Fruit fly (Drosophila melanogaster) whole organism, embryonic: ENCODE data around the gene mon2.

Experiments used
- Adf1 ChIP-seq: fragments of 200-800 bp; sonication (Bioruptor generic); IDR thresholded peaks from 2 replicates; pipeline ENCODE4 v1.3.6; 2022; ENCODE audit warnings: missing biosample characterization, missing genetic modification characterization
- Atf-2 ChIP-seq: fragments of 200-800 bp; sonication (Bioruptor generic); optimal IDR thresholded peaks from 2 replicates; lab custom pipeline; 2016; ENCODE audit warnings: missing biosample characterization, missing genetic modification characterization
- Atf3 ChIP-seq: fragments of 200-800 bp; sonication (Bioruptor generic); optimal IDR thresholded peaks from 3 replicates; lab custom pipeline; 2016; ENCODE audit warnings: missing biosample characterization, missing genetic modification characterization
- Bgb ChIP-seq: fragments of 200-800 bp; sonication (Bioruptor generic); IDR thresholded peaks from 2 replicates; pipeline ENCODE4 v1.3.6; 2022; ENCODE audit warnings: missing biosample characterization, missing genetic modification characterization; ENCODE audit not compliant: partially characterized antibody
- CG10321 ChIP-seq: fragments of 200-800 bp; sonication (Bioruptor generic); IDR thresholded peaks from 2 replicates; pipeline ENCODE4 v1.3.6; 2022; ENCODE audit warnings: missing biosample characterization, missing genetic modification characterization
- CG10979 ChIP-seq: fragments of 200-800 bp; sonication (Bioruptor generic); optimal IDR thresholded peaks from 2 replicates; lab custom pipeline; 2018; ENCODE audit warnings: missing biosample characterization, mild to moderate bottlenecking, missing genetic modification characterization, moderate library complexity
- CG11695 ChIP-seq: fragments of 200-800 bp; sonication (Bioruptor generic); IDR thresholded peaks from 3 replicates; pipeline ENCODE4 v1.3.6; 2022; ENCODE audit warnings: missing biosample characterization, missing genetic modification characterization
- CG11723 ChIP-seq: fragments of 200-800 bp; sonication (Bioruptor generic); optimal IDR thresholded peaks from 2 replicates; lab custom pipeline; 2017; ENCODE audit warnings: missing biosample characterization, mild to moderate bottlenecking, missing genetic modification characterization
- CG12219 ChIP-seq: fragments of 200-800 bp; sonication (Bioruptor generic); optimal IDR thresholded peaks from 3 replicates; lab custom pipeline; 2018; ENCODE audit warnings: missing biosample characterization, mild to moderate bottlenecking, missing genetic modification characterization
- CG12769 ChIP-seq: fragments of 200-800 bp; sonication (Bioruptor generic); optimal IDR thresholded peaks from 2 replicates; lab custom pipeline; 2019; ENCODE audit warnings: missing biosample characterization, mild to moderate bottlenecking, missing genetic modification characterization, moderate library complexity
- CG15479 ChIP-seq: fragments of 200-800 bp; sonication (Bioruptor generic); optimal IDR thresholded peaks from 3 replicates; lab custom pipeline; 2019; ENCODE audit warnings: missing biosample characterization, mild to moderate bottlenecking, missing genetic modification characterization, moderate library complexity
- CG17802 ChIP-seq: fragments of 200-800 bp; sonication (Bioruptor generic); optimal IDR thresholded peaks from 2 replicates; lab custom pipeline; 2018; ENCODE audit warnings: missing biosample characterization, mild to moderate bottlenecking, missing genetic modification characterization, moderate library complexity
- CG18619 ChIP-seq: fragments of 200-800 bp; sonication (Bioruptor generic); optimal IDR thresholded peaks from 3 replicates; lab custom pipeline; 2017; ENCODE audit warnings: missing biosample characterization, mild to moderate bottlenecking, missing genetic modification characterization
- CG2199 ChIP-seq: fragments of 200-800 bp; sonication (Bioruptor generic); IDR thresholded peaks from 3 replicates; pipeline ENCODE4 v1.3.6; 2022; ENCODE audit warnings: missing biosample characterization, missing genetic modification characterization
- CG31224 ChIP-seq: fragments of 200-800 bp; sonication (Bioruptor generic); IDR thresholded peaks from 2 replicates; pipeline ENCODE4 v1.3.6; 2022; ENCODE audit warnings: missing biosample characterization, missing genetic modification characterization
- CG34224 ChIP-seq: fragments of 200-800 bp; sonication (Bioruptor generic); IDR thresholded peaks from 3 replicates; pipeline ENCODE4 v1.3.6; 2022; ENCODE audit warnings: missing biosample characterization, missing genetic modification characterization; ENCODE audit not compliant: partially characterized antibody
- CG3847 ChIP-seq: fragments of 200-800 bp; sonication (Bioruptor generic); IDR thresholded peaks from 2 replicates; pipeline ENCODE4 v1.3.6; 2022; ENCODE audit warnings: missing biosample characterization, missing genetic modification characterization
- CG7372 ChIP-seq: fragments of 200-800 bp; sonication (Bioruptor generic); IDR thresholded peaks from 2 replicates; pipeline ENCODE4 v1.3.6; 2022; ENCODE audit warnings: missing biosample characterization, missing genetic modification characterization
- CG7745 ChIP-seq: fragments of 200-800 bp; sonication (Bioruptor generic); optimal IDR thresholded peaks from 2 replicates; lab custom pipeline; 2018; ENCODE audit warnings: missing biosample characterization, mild to moderate bottlenecking, missing genetic modification characterization, moderate library complexity
- CG9437 ChIP-seq: fragments of 200-800 bp; sonication (Bioruptor generic); optimal IDR thresholded peaks from 2 replicates; lab custom pipeline; 2018; ENCODE audit warnings: missing biosample characterization, mild to moderate bottlenecking, missing genetic modification characterization
- CG9932 ChIP-seq: fragments of 200-800 bp; sonication (Bioruptor generic); IDR thresholded peaks from 2 replicates; pipeline ENCODE4 v1.3.6; 2022; ENCODE audit warnings: missing biosample characterization, missing genetic modification characterization
- Elba2 ChIP-seq: fragments of 200-800 bp; sonication (Bioruptor generic); optimal IDR thresholded peaks from 3 replicates; lab custom pipeline; 2016; ENCODE audit warnings: missing biosample characterization, missing genetic modification characterization
- Hr78 ChIP-seq, 2 experiments: fragments of 200-800 bp in 1 of 2; fragments of >200 bp in 1 of 2; sonication (Bioruptor generic) in 1 of 2; optimal IDR thresholded peaks; 2 replicates each; lab custom pipeline; 2017 to 2019; ENCODE audit warnings: missing biosample characterization in 2 of 2, missing genetic modification characterization in 2 of 2, mild to moderate bottlenecking in 1 of 2, moderate library complexity in 1 of 2
- Med ChIP-seq: fragments of 200-800 bp; sonication (Bioruptor generic); peaks from one replicate; lab custom pipeline; 2016; ENCODE audit warnings: missing biosample characterization, missing genetic modification characterization, mild to moderate bottlenecking, inconsistent platforms, moderate library complexity
- Sox100B ChIP-seq: fragments of 200-800 bp; sonication (Bioruptor generic); optimal IDR thresholded peaks from 3 replicates; lab custom pipeline; 2018; ENCODE audit warnings: missing biosample characterization, mild to moderate bottlenecking, missing genetic modification characterization
- amos ChIP-seq: fragments of 200-800 bp; sonication (Bioruptor generic); IDR thresholded peaks from 2 replicates; pipeline ENCODE4 v1.3.6; 2022; ENCODE audit warnings: missing biosample characterization, missing genetic modification characterization; ENCODE audit not compliant: partially characterized antibody
- bigmax ChIP-seq: fragments of 200-800 bp; sonication (Bioruptor generic); optimal IDR thresholded peaks from 2 replicates; lab custom pipeline; 2018; ENCODE audit warnings: missing biosample characterization, mild to moderate bottlenecking, missing genetic modification characterization
- chinmo ChIP-seq: fragments of 200-800 bp; sonication (Bioruptor generic); IDR thresholded peaks from 4 replicates; pipeline ENCODE4 v1.3.6; 2022; ENCODE audit warnings: missing biosample characterization, missing genetic modification characterization; ENCODE audit not compliant: partially characterized antibody
- dan ChIP-seq: fragments of 200-800 bp; sonication (Bioruptor generic); IDR thresholded peaks from 2 replicates; pipeline ENCODE4 v1.3.6; 2022; ENCODE audit warnings: missing biosample characterization, missing genetic modification characterization
- eve ChIP-seq, 2 experiments: fragments of >200 bp; optimal IDR thresholded peaks; 2 replicates each; lab custom pipeline; 2017; ENCODE audit warnings: missing biosample characterization in 2 of 2, missing genetic modification characterization in 2 of 2
- fd3F ChIP-seq: fragments of 200-800 bp; sonication (Bioruptor generic); optimal IDR thresholded peaks from 2 replicates; lab custom pipeline; 2018; ENCODE audit warnings: missing biosample characterization, mild to moderate bottlenecking, missing genetic modification characterization, moderate library complexity
- fd96Cb ChIP-seq: fragments of 200-800 bp; sonication (Bioruptor generic); optimal IDR thresholded peaks from 2 replicates; lab custom pipeline; 2018; ENCODE audit warnings: missing biosample characterization, mild to moderate bottlenecking, missing genetic modification characterization, moderate library complexity
- ftz-f1 ChIP-seq: fragments of 200-800 bp; sonication (Bioruptor generic); optimal IDR thresholded peaks from 2 replicates; lab custom pipeline; 2016; ENCODE audit warnings: missing biosample characterization, missing genetic modification characterization
- gsb ChIP-seq: fragments of 200-800 bp; sonication (Bioruptor generic); IDR thresholded peaks from 2 replicates; pipeline ENCODE4 v1.3.6; 2022; ENCODE audit warnings: missing biosample characterization, missing genetic modification characterization
- h ChIP-seq: fragments of >200 bp; optimal IDR thresholded peaks from 2 replicates; lab custom pipeline; 2017
- hkb ChIP-seq, 2 experiments: fragments of 200-800 bp in 1 of 2; fragments of >200 bp in 1 of 2; sonication (Bioruptor generic) in 1 of 2; IDR thresholded peaks in 1 of 2; optimal IDR thresholded peaks in 1 of 2; 2 replicates each; pipeline versions ENCODE4 v1.3.6 to Lab custom; 2017 to 2022; ENCODE audit warnings: missing biosample characterization in 1 of 2, missing genetic modification characterization in 1 of 2
- inv ChIP-seq: fragments of 200-800 bp; sonication (Bioruptor generic); IDR thresholded peaks from 2 replicates; pipeline ENCODE4 v1.3.6; 2022; ENCODE audit warnings: missing biosample characterization, missing genetic modification characterization; ENCODE audit not compliant: partially characterized antibody
- nerfin-1 ChIP-seq: fragments of 200-800 bp; sonication (Bioruptor generic); optimal IDR thresholded peaks from 3 replicates; lab custom pipeline; 2019; ENCODE audit warnings: missing biosample characterization, mild to moderate bottlenecking, missing genetic modification characterization, moderate library complexity
- p53 ChIP-seq: fragments of 200-800 bp; sonication (Bioruptor generic); optimal IDR thresholded peaks from 2 replicates; lab custom pipeline; 2016; ENCODE audit warnings: missing biosample characterization, missing genetic modification characterization
- pros ChIP-seq: fragments of 200-800 bp; sonication (Bioruptor generic); optimal IDR thresholded peaks from 3 replicates; lab custom pipeline; 2019; ENCODE audit warnings: missing biosample characterization, mild to moderate bottlenecking, missing genetic modification characterization, moderate library complexity
- psq ChIP-seq: fragments of 200-800 bp; sonication (Bioruptor generic); optimal IDR thresholded peaks from 2 replicates; lab custom pipeline; 2017; ENCODE audit warnings: missing biosample characterization, missing genetic modification characterization
- ranshi ChIP-seq: fragments of 200-800 bp; sonication (Bioruptor generic); IDR thresholded peaks from 2 replicates; pipeline ENCODE4 v1.3.6; 2022; ENCODE audit warnings: missing biosample characterization, missing genetic modification characterization
- sisA ChIP-seq: fragments of 200-800 bp; sonication (Bioruptor generic); IDR thresholded peaks from 2 replicates; pipeline ENCODE4 v1.3.6; 2022; ENCODE audit warnings: missing biosample characterization, missing genetic modification characterization
- slbo ChIP-seq: fragments of 200-800 bp; sonication (Bioruptor generic); IDR thresholded peaks from 2 replicates; pipeline ENCODE4 v1.3.6; 2022; ENCODE audit warnings: missing biosample characterization, missing genetic modification characterization
- so ChIP-seq: fragments of 200-800 bp; sonication (Bioruptor generic); IDR thresholded peaks from 3 replicates; pipeline ENCODE4 v1.3.6; 2022; ENCODE audit warnings: missing biosample characterization, missing genetic modification characterization
- tio ChIP-seq: fragments of 200-800 bp; sonication (Bioruptor generic); optimal IDR thresholded peaks from 2 replicates; lab custom pipeline; 2017; ENCODE audit warnings: missing biosample characterization, missing genetic modification characterization, inconsistent platforms
- tna ChIP-seq: fragments of 200-800 bp; sonication (Bioruptor generic); IDR thresholded peaks from 2 replicates; pipeline ENCODE4 v1.3.6; 2022; ENCODE audit warnings: missing biosample characterization, missing genetic modification characterization; ENCODE audit not compliant: partially characterized antibody
- zf30C ChIP-seq: fragments of 200-800 bp; sonication (Bioruptor generic); optimal IDR thresholded peaks from 3 replicates; lab custom pipeline; 2018; ENCODE audit warnings: missing biosample characterization, mild to moderate bottlenecking, missing genetic modification characterization
- zfh2 ChIP-seq: fragments of 200-800 bp; sonication (Bioruptor generic); optimal IDR thresholded peaks from 2 replicates; lab custom pipeline; 2016; ENCODE audit warnings: missing biosample characterization, missing genetic modification characterization

mon2 gene

dm6 chr2L:8099615-8100375 lies 24.0 kb downstream of the mon2 start (continued):
- TF ChIP-seq chinmo (GFP tag; lab: Robert Waterston, UW) (peak; percentile 84), CG10979 (tag; lab: Kevin White, UChicago) (peak; percentile 45), ranshi (GFP tag; lab: Robert Waterston, UW) (no peak), CG11695 (0 out of 3 replicates have a peak, but pooled peaks have one; percentile 24), tio (GFP tag; lab: Kevin White, UChicago) (peak; percentile 23), nerfin-1 (no peak), CG15479 (GFP tag; lab: Kevin White, UChicago) (no peak), p53 (GFP tag; lab: Kevin White, UChicago) (no peak), Hr78 (GFP tag; optimal IDR thresholded peaks at IDR 0.05; lab: Kevin White, UChicago) (no peak), CG7372 (GFP tag; lab: Robert Waterston, UW) (peak; percentile 85), inv (no peak), h (lab: Kevin White, UChicago) (no peak), CG9437 (peak; percentile 42), bigmax (GFP tag; lab: Kevin White, UChicago) (no peak), Atf3 (GFP tag; lab: Kevin White, UChicago) (no peak), CG17802 (tag; lab: Kevin White, UChicago) (no peak), hkb (optimal IDR thresholded peaks at IDR 0.05; lab: Kevin White, UChicago) (no peak), hkb (GFP tag; IDR thresholded peaks at IDR 0.05; lab: Robert Waterston, UW) (no peak), sisA (GFP tag; lab: Robert Waterston, UW) (no peak), Elba2 (GFP tag; lab: Kevin White, UChicago) (no peak), pros (GFP tag; lab: Kevin White, UChicago) (no peak), ftz-f1 (GFP tag; lab: Kevin White, UChicago) (no peak), slbo (GFP tag; lab: Robert Waterston, UW) (no peak), Sox100B (GFP tag; lab: Kevin White, UChicago) (peak; percentile 9), CG12769 (tag; lab: Kevin White, UChicago) (peak; percentile 66), eve (GFP tag; optimal IDR thresholded peaks at IDR 0.05; lab: Kevin White, UChicago) (peak in 1 of 2 experiments; percentile 38), tna (GFP tag; lab: Robert Waterston, UW) (no peak), amos (no peak), CG12219 (GFP tag; lab: Kevin White, UChicago) (no peak), gsb (GFP tag; lab: Robert Waterston, UW) (no peak), fd3F (GFP tag; lab: Kevin White, UChicago) (no peak), so (peak; percentile 57; the same call in 1 of the 3 replicates), Bgb (GFP tag; lab: Robert Waterston, UW) (0 out of 2 replicates have a peak, but pooled peaks have one; percentile 25), zfh2 (GFP tag; lab: Kevin White, UChicago) (no peak), CG3847 (GFP tag; lab: Robert Waterston, UW) (0 out of 2 replicates have a peak, but pooled peaks have one; percentile 21), fd96Cb (tag; lab: Kevin White, UChicago) (no peak), zf30C (GFP tag; lab: Kevin White, UChicago) (no peak), CG31224 (GFP tag; lab: Robert Waterston, UW) (no peak), CG7745 (tag; lab: Kevin White, UChicago) (no peak), dan (GFP tag; lab: Robert Waterston, UW) (no peak), CG34224 (no peak), CG18619 (GFP tag; lab: Kevin White, UChicago) (no peak), CG11723 (GFP tag; lab: Kevin White, UChicago) (no peak), CG2199 (GFP tag; lab: Robert Waterston, UW) (peak; percentile 74; the same call in 1 of the 3 replicates), CG10321 (GFP tag; lab: Robert Waterston, UW) (peak; percentile 81), Med (GFP tag; lab: Kevin White, UChicago) (peak; percentile 82), CG9932 (GFP tag; lab: Robert Waterston, UW) (no peak; the same call in 1 of the 2 replicates), Adf1 (GFP tag; lab: Robert Waterston, UW) (peak; percentile 27; the same call in 1 of the 2 replicates), Atf-2 (no peak), psq (GFP tag; lab: Kevin White, UChicago) (no peak)
